Worm (Caenorhabditis elegans) whole organism, L3 larva: ENCODE results near the gene B0563.10.
A peak's percentile ranks its signal among the peaks of the same experiment; 100 is the strongest.

ENCODE experiments used
- R02D3.7 ChIP-seq: fragments of 150-350 bp; optimal IDR thresholded peaks from 2 replicates; lab custom pipeline; 2014; ENCODE audit warnings: missing biosample characterization, missing genetic modification characterization
- ama-1 ChIP-seq: fragments of 150-350 bp; optimal IDR thresholded peaks from 2 replicates; lab custom pipeline; 2018
- ceh-16 ChIP-seq: sonication (generic microtip); optimal IDR thresholded peaks from 2 replicates; lab custom pipeline; 2017; ENCODE audit warnings: missing biosample characterization, missing genetic modification characterization
- ceh-28 ChIP-seq: fragments of 150-350 bp; optimal IDR thresholded peaks from 2 replicates; lab custom pipeline; 2014; ENCODE audit warnings: missing biosample characterization, missing genetic modification reagents, missing genetic modification characterization
- ceh-82 ChIP-seq: fragments of 150-350 bp; optimal IDR thresholded peaks from 2 replicates; lab custom pipeline; 2014; ENCODE audit warnings: missing biosample characterization, missing genetic modification characterization
- ceh-9 ChIP-seq: sonication (generic microtip); optimal IDR thresholded peaks from 2 replicates; lab custom pipeline; 2018; ENCODE audit warnings: missing biosample characterization, missing genetic modification characterization
- daf-12 ChIP-seq: fragments of 150-350 bp; optimal IDR thresholded peaks from 2 replicates; lab custom pipeline; 2014; ENCODE audit warnings: missing biosample characterization, missing genetic modification reagents, missing genetic modification characterization
- egl-27 ChIP-seq: sonication (generic microtip); optimal IDR thresholded peaks from 4 replicates; lab custom pipeline; 2017; ENCODE audit warnings: missing biosample characterization, missing genetic modification reagents, missing genetic modification characterization
- egl-5 ChIP-seq: fragments of 150-350 bp; optimal IDR thresholded peaks from 2 replicates; lab custom pipeline; 2017; ENCODE audit warnings: missing biosample characterization, missing genetic modification reagents, missing genetic modification characterization, inconsistent platforms
- elt-1 ChIP-seq: fragments of 150-350 bp; optimal IDR thresholded peaks from 2 replicates; lab custom pipeline; 2014; ENCODE audit warnings: missing biosample characterization, missing genetic modification characterization
- elt-2 ChIP-seq: sonication (generic microtip); optimal IDR thresholded peaks from 2 replicates; lab custom pipeline; 2016; ENCODE audit warnings: missing genetic modification reagents, mild to moderate bottlenecking, missing genetic modification characterization, missing compliant biosample characterization
- elt-3 ChIP-seq, 3 experiments: fragments of 150-350 bp in 1 of 3; sonication (generic microtip) in 2 of 3; optimal IDR thresholded peaks; 2 replicates in 2 of 3; 4 replicates in 1 of 3; lab custom pipeline; 2014 to 2017; ENCODE audit warnings: missing biosample characterization in 3 of 3, missing genetic modification characterization in 3 of 3
- eor-1 ChIP-seq, 2 experiments: fragments of 150-350 bp; optimal IDR thresholded peaks; 2 replicates each; lab custom pipeline; 2014 to 2018; ENCODE audit warnings: missing biosample characterization in 2 of 2, missing genetic modification characterization in 2 of 2
- fkh-10 ChIP-seq: sonication (generic microtip); optimal IDR thresholded peaks from 2 replicates; lab custom pipeline; 2017; ENCODE audit warnings: missing biosample characterization, missing genetic modification reagents, missing genetic modification characterization
- fkh-2 ChIP-seq: fragments of 150-350 bp; optimal IDR thresholded peaks from 2 replicates; lab custom pipeline; 2014; ENCODE audit warnings: missing biosample characterization, missing genetic modification reagents, missing genetic modification characterization
- fos-1 ChIP-seq: fragments of 150-350 bp; optimal IDR thresholded peaks from 2 replicates; lab custom pipeline; 2014; ENCODE audit warnings: missing biosample characterization, missing genetic modification characterization
- hmg-11 ChIP-seq: sonication (generic microtip); optimal IDR thresholded peaks from 2 replicates; lab custom pipeline; 2016; ENCODE audit warnings: missing genetic modification characterization, missing compliant biosample characterization
- jun-1 ChIP-seq: fragments of 150-350 bp; optimal IDR thresholded peaks from 2 replicates; lab custom pipeline; 2014; ENCODE audit warnings: missing biosample characterization, missing genetic modification reagents, missing genetic modification characterization
- lin-39 ChIP-seq: fragments of 150-350 bp; optimal IDR thresholded peaks from 2 replicates; lab custom pipeline; 2018; ENCODE audit warnings: missing biosample characterization, missing genetic modification reagents, missing genetic modification characterization
- lsy-12 ChIP-seq: sonication (generic microtip); optimal IDR thresholded peaks from 2 replicates; lab custom pipeline; 2016; ENCODE audit warnings: mild to moderate bottlenecking, missing genetic modification characterization, missing compliant biosample characterization
- mdl-1 ChIP-seq: fragments of 150-350 bp; optimal IDR thresholded peaks from 2 replicates; lab custom pipeline; 2014; ENCODE audit warnings: missing biosample characterization, missing genetic modification characterization
- nfya-1 ChIP-seq: sonication (generic microtip); optimal IDR thresholded peaks from 2 replicates; lab custom pipeline; 2017; ENCODE audit warnings: missing genetic modification characterization, mild to moderate bottlenecking, missing compliant biosample characterization, antibody characterized with exemption, moderate library complexity; ENCODE audit not compliant: insufficient read depth
- nhr-11 ChIP-seq: fragments of 150-350 bp; optimal IDR thresholded peaks from 2 replicates; lab custom pipeline; 2014; ENCODE audit warnings: missing biosample characterization, missing genetic modification characterization
- nhr-12 ChIP-seq: fragments of 150-350 bp; optimal IDR thresholded peaks from 2 replicates; lab custom pipeline; 2014; ENCODE audit warnings: missing biosample characterization, missing genetic modification characterization
- nhr-23 ChIP-seq: fragments of 150-350 bp; optimal IDR thresholded peaks from 2 replicates; lab custom pipeline; 2014; ENCODE audit warnings: missing biosample characterization, missing genetic modification reagents, missing genetic modification characterization
- nhr-25 ChIP-seq: sonication (generic microtip); optimal IDR thresholded peaks from 2 replicates; lab custom pipeline; 2017; ENCODE audit warnings: missing biosample characterization, missing genetic modification characterization
- nhr-28 ChIP-seq: fragments of 150-350 bp; optimal IDR thresholded peaks from 2 replicates; lab custom pipeline; 2014; ENCODE audit warnings: missing biosample characterization, missing genetic modification characterization
- nhr-43 ChIP-seq: sonication (generic microtip); optimal IDR thresholded peaks from 2 replicates; lab custom pipeline; 2016; ENCODE audit warnings: mild to moderate bottlenecking, missing genetic modification characterization, missing compliant biosample characterization; ENCODE audit not compliant: poor library complexity, severe bottlenecking
- nhr-76 ChIP-seq: fragments of 150-350 bp; sonication (generic microtip); optimal IDR thresholded peaks from 5 replicates; lab custom pipeline; 2014; ENCODE audit warnings: missing biosample characterization, missing genetic modification characterization
- pha-4 ChIP-seq: fragments of 150-350 bp; optimal IDR thresholded peaks from 2 replicates; lab custom pipeline; 2014; ENCODE audit warnings: missing biosample characterization, missing genetic modification reagents, missing genetic modification characterization
- pqm-1 ChIP-seq: fragments of 150-350 bp; optimal IDR thresholded peaks from 2 replicates; lab custom pipeline; 2017; ENCODE audit warnings: missing biosample characterization, missing genetic modification characterization, inconsistent platforms
- sea-2 ChIP-seq: fragments of 150-350 bp; sonication (generic microtip); optimal IDR thresholded peaks from 4 replicates; lab custom pipeline; 2014; ENCODE audit warnings: missing biosample characterization, missing genetic modification reagents, missing genetic modification characterization
- skn-1 ChIP-seq: fragments of 150-350 bp; optimal IDR thresholded peaks from 2 replicates; lab custom pipeline; 2014; ENCODE audit warnings: missing biosample characterization, missing genetic modification characterization
- snpc-4 ChIP-seq: fragments of 150-350 bp; optimal IDR thresholded peaks from 2 replicates; lab custom pipeline; 2014; ENCODE audit warnings: missing biosample characterization, missing genetic modification characterization
- unc-62 ChIP-seq: fragments of 150-350 bp; sonication (generic microtip); optimal IDR thresholded peaks from 4 replicates; lab custom pipeline; 2014; ENCODE audit warnings: missing biosample characterization, missing genetic modification reagents, missing genetic modification characterization
- zag-1 ChIP-seq: fragments of 150-350 bp; optimal IDR thresholded peaks from 2 replicates; lab custom pipeline; 2014; ENCODE audit warnings: missing biosample characterization, missing genetic modification characterization
- ztf-11 ChIP-seq: fragments of 150-350 bp; optimal IDR thresholded peaks from 2 replicates; lab custom pipeline; 2014; ENCODE audit warnings: missing biosample characterization, missing genetic modification characterization

Gene B0563.10

DNA sequence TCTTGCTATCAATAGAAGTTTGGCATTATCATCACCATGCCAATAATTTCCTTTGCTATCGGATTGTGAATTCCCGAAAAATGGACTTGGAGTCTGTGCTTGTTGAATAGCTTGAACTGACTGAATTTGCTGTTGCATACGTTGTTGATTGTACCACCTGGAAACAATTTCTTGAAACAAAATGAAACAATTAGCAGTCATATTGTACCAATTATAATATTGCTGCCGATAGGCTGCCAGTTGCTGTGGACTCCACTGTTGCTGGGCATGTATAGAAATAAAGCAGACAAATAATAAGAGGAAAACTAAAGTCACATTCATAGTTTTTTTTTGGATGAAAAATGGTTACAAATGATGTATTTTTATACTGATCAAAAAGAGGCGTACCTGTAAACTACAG is at the start of gene B0563.10:
Gene B0563.10 (minus strand): TSS at position 325 of the 400 bp plus-strand sequence.
- TF ChIP-seq fos-1, result no peak
- no peak for TF ChIP-seq mdl-1 (tag; lab: Kevin White, UChicago)
- TF ChIP-seq egl-5, result no peak
- TF ChIP-seq elt-1, result no peak
- TF ChIP-seq lin-39 (tag; lab: Kevin White, UChicago), result no peak
- TF ChIP-seq pqm-1 (tag; lab: Kevin White, UChicago), result no peak
- TF ChIP-seq ama-1 (lab: Kevin White, UChicago), result no peak
- no peak for TF ChIP-seq sea-2 (GFP tag; lab: Kevin White, UChicago)
- TF ChIP-seq ceh-9, result no peak
- no peak for TF ChIP-seq eor-1 (tag; optimal IDR thresholded peaks at IDR 0.05; lab: Kevin White, UChicago)
- no peak for TF ChIP-seq skn-1 (tag; lab: Kevin White, UChicago)
- no peak for TF ChIP-seq ceh-28 (tag; lab: Kevin White, UChicago)
- TF ChIP-seq ceh-16, result no peak
- TF ChIP-seq nhr-25 (tag; lab: Kevin White, UChicago), result no peak
- no peak for TF ChIP-seq snpc-4 (tag; lab: Kevin White, UChicago)
- TF ChIP-seq nfya-1 (tag; lab: Kevin White, UChicago), result no peak
- TF ChIP-seq elt-3 (tag; optimal IDR thresholded peaks at IDR 0.05; lab: Kevin White, UChicago), result no peak
- no peak for TF ChIP-seq fkh-2 (tag; lab: Kevin White, UChicago)
- TF ChIP-seq elt-2 (tag; lab: Kevin White, UChicago), result no peak

DNA sequence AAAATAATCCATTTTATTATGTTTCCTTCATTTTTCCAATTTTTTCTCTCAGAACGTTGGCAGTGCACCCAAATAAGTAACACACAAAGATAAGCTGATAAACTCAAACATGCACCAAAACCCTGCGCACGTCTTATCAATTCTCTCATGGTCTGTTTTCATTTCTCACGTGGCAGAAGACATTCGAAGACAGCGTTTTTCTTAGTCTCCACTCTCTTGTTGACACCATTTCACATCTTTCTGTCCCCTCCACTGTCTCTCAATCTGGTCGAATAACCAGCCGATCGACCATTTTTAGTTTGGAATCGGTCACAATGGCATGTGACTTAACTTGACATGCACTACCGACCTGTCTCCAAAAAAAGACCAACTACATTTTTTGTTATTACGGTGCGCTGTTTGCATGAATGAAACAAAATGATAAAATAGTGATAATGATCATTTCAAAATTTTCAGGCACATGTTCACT is 46.9 kb upstream of the B0563.10 start, which contains the start of gene C35B8.3:
Gene C35B8.3 (plus strand): TSS at position 51 of the 469 bp plus-strand sequence.
- TF ChIP-seq lsy-12 (peak; percentile 7), ceh-28 (tag; lab: Kevin White, UChicago) (peak; percentile 18), egl-27 (tag; lab: Kevin White, UChicago) (no peak), jun-1 (tag; lab: Kevin White, UChicago) (peak; percentile 76), pqm-1 (tag; lab: Kevin White, UChicago) (peak; percentile 54), mdl-1 (tag; lab: Kevin White, UChicago) (peak; percentile 46), pha-4 (peak; percentile 31), nhr-43 (tag; lab: Kevin White, UChicago) (peak; percentile 69), nhr-25 (tag; lab: Kevin White, UChicago) (peak; percentile 52), elt-2 (tag; lab: Kevin White, UChicago) (peak; percentile 86), nfya-1 (tag; lab: Kevin White, UChicago) (no peak), nhr-23 (tag; lab: Kevin White, UChicago) (peak; percentile 80), snpc-4 (tag; lab: Kevin White, UChicago) (no peak)
- TF ChIP-seq, all 47 proteins: peak for 10

- TF ChIP-seq daf-12, result no peak
- no peak for TF ChIP-seq ceh-82 (tag; lab: Kevin White, UChicago)
- TF ChIP-seq unc-62 (GFP tag; lab: Kevin White, UChicago), result no peak
- TF ChIP-seq nhr-76 (tag; lab: Kevin White, UChicago), result no peak
- peak; percentile 61 for TF ChIP-seq pqm-1 (tag; lab: Kevin White, UChicago)
- peak; percentile 79 for TF ChIP-seq elt-2 (tag; lab: Kevin White, UChicago)
- no peak for TF ChIP-seq fos-1
- no peak for TF ChIP-seq nhr-12 (tag; lab: Kevin White, UChicago)
- TF ChIP-seq pha-4, result peak; percentile 23
- TF ChIP-seq, all 47 proteins: peak for 3
Measured at ce11 chrX:9212675-9213074, 45.6 kb upstream of the B0563.10 start.

DNA sequence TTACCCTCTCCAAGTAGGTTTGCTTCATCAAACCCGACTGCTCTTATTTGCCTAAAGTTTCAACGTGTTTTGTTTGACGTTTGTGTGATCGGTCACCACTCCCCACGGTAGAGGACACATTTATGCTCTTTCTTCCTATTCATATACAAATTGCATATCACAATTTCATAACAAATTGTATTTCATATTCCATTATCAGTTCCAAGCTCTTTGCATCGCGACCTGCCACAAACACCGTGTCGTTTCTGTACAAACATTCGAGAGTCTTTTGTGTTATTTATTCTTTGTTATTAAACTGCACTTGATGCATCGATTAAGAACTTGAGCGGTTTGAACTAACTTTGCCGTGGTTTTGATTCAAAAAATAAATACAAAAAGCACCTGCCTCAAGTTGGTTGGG is 43.0 kb upstream of the B0563.10 start:
- TF ChIP-seq eor-1 (tag; optimal IDR thresholded peaks at IDR 0.05; lab: Kevin White, UChicago) (no peak), ceh-28 (tag; lab: Kevin White, UChicago) (no peak), snpc-4 (tag; lab: Kevin White, UChicago) (no peak), nfya-1 (tag; lab: Kevin White, UChicago) (no peak), nhr-12 (tag; lab: Kevin White, UChicago) (no peak), fos-1 (no peak), sea-2 (GFP tag; lab: Kevin White, UChicago) (no peak), elt-3 (tag; optimal IDR thresholded peaks at IDR 0.05; lab: Kevin White, UChicago) (no peak), fkh-10 (GFP tag; lab: Kevin White, UChicago) (no peak), elt-2 (tag; lab: Kevin White, UChicago) (peak; percentile 71), nhr-11 (tag; lab: Kevin White, UChicago) (no peak), ztf-11 (tag; lab: Kevin White, UChicago) (no peak), R02D3.7 (no peak), nhr-25 (tag; lab: Kevin White, UChicago) (no peak), lsy-12 (no peak), hmg-11 (tag; lab: Kevin White, UChicago) (no peak), ceh-82 (tag; lab: Kevin White, UChicago) (no peak), ceh-16 (no peak), pha-4 (peak; percentile 47), nhr-28 (tag; lab: Kevin White, UChicago) (no peak), pqm-1 (tag; lab: Kevin White, UChicago) (peak; percentile 59), zag-1 (no peak)
- TF ChIP-seq, all 47 proteins: peak for 3
